Fruit fly (Drosophila melanogaster) whole organism: ENCODE data around the gene wake.

Experiments
- CG8478 ChIP-seq: fragments of >200 bp; optimal IDR thresholded peaks from 2 replicates; lab custom pipeline; 2018; ENCODE audit warnings: inconsistent platforms
- EcR ChIP-seq, 2 experiments: fragments of >200 bp; optimal IDR thresholded peaks; 2 replicates each; lab custom pipeline; 2017; ENCODE audit warnings: missing biosample characterization in 2 of 2, missing genetic modification characterization in 2 of 2, missing genetic modification reagents in 2 of 2
- pan ChIP-seq: fragments of >200 bp; optimal IDR thresholded peaks from 2 replicates; lab custom pipeline; 2017
- psq ChIP-seq: fragments of >200 bp; optimal IDR thresholded peaks from 2 replicates; lab custom pipeline; 2017
- usp ChIP-seq: fragments of >200 bp; optimal IDR thresholded peaks from 2 replicates; lab custom pipeline; 2017; ENCODE audit warnings: missing biosample characterization, missing genetic modification characterization, mixed read lengths

- TF ChIP-seq CG8478 (lab: Kevin White, UChicago) (no peak), EcR (GFP tag; optimal IDR thresholded peaks at IDR 0.05; lab: Kevin White, UChicago) (no peak), usp (GFP tag; lab: Kevin White, UChicago) (no peak), psq (lab: Kevin White, UChicago) (no peak), pan (lab: Kevin White, UChicago) (no peak)
Measured at dm6 chr3R:22732995-22733394, 93.4 kb downstream of the wake start.
